Worm (Caenorhabditis elegans) whole organism, young adult: Measurements from ENCODE around the gene srh-218.

Experiments used
- B0261.1 ChIP-seq: sonication (generic microtip); optimal IDR thresholded peaks from 2 replicates; lab custom pipeline; 2016; ENCODE audit warnings: mild to moderate bottlenecking, missing genetic modification characterization, moderate library complexity, missing compliant biosample characterization
- B0336.3 ChIP-seq: fragments of 200-800 bp; sonication (Bioruptor generic); IDR thresholded peaks from 2 replicates; pipeline ENCODE4 v1.3.6; 2022; ENCODE audit warnings: missing genetic modification characterization, missing compliant biosample characterization
- C06A6.2 ChIP-seq: fragments of 200-800 bp; sonication (Bioruptor generic); conservative IDR thresholded peaks from 2 replicates; pipeline ENCODE4 v1.3.6; 2022; ENCODE audit warnings: missing genetic modification characterization, missing compliant biosample characterization
- D2030.7 ChIP-seq: fragments of 200-800 bp; sonication (Bioruptor generic); IDR thresholded peaks from 2 replicates; pipeline ENCODE4 v1.3.6; 2022; ENCODE audit warnings: missing genetic modification reagents, missing genetic modification characterization, missing compliant biosample characterization
- F10E7.11 ChIP-seq: sonication (generic microtip); optimal IDR thresholded peaks from 2 replicates; lab custom pipeline; 2017; ENCODE audit warnings: mild to moderate bottlenecking, missing genetic modification characterization, moderate library complexity, missing compliant biosample characterization
- F52B5.7 ChIP-seq: sonication (generic microtip); optimal IDR thresholded peaks from 2 replicates; lab custom pipeline; 2016; ENCODE audit warnings: mild to moderate bottlenecking, missing genetic modification characterization, missing compliant biosample characterization
- F57C9.4 ChIP-seq: sonication (generic microtip); optimal IDR thresholded peaks from 2 replicates; lab custom pipeline; 2017; ENCODE audit warnings: mild to moderate bottlenecking, missing genetic modification characterization, missing compliant biosample characterization
- K11D2.4 ChIP-seq: fragments of 200-800 bp; sonication (Bioruptor generic); IDR thresholded peaks from 2 replicates; pipeline ENCODE4 v1.3.6; 2022; ENCODE audit warnings: missing genetic modification reagents, missing genetic modification characterization, missing compliant biosample characterization
- Y67H2A.10 ChIP-seq: fragments of 200-800 bp; sonication (Bioruptor generic); conservative IDR thresholded peaks from 2 replicates; pipeline ENCODE4 v1.3.6; 2022; ENCODE audit warnings: missing genetic modification reagents, missing genetic modification characterization, missing compliant biosample characterization
- ama-1 ChIP-seq, 3 experiments: fragments of 150-350 bp in 1 of 3; sonication (generic microtip) in 2 of 3; optimal IDR thresholded peaks; 2 replicates each; lab custom pipeline; 2014 to 2018; ENCODE audit warnings: missing biosample characterization in 2 of 3, missing genetic modification characterization in 2 of 3, missing genetic modification reagents in 2 of 3
- aptf-3 ChIP-seq: fragments of 200-800 bp; sonication (Bioruptor generic); IDR thresholded peaks from 2 replicates; pipeline ENCODE4 v1.3.6; 2022; ENCODE audit warnings: missing genetic modification characterization, missing compliant biosample characterization
- atf-7 ChIP-seq: sonication (generic microtip); optimal IDR thresholded peaks from 2 replicates; lab custom pipeline; 2017; ENCODE audit warnings: mild to moderate bottlenecking, missing genetic modification characterization, missing compliant biosample characterization
- attf-5 ChIP-seq: fragments of 200-800 bp; sonication (Bioruptor generic); optimal IDR thresholded peaks from 2 replicates; lab custom pipeline; 2018; ENCODE audit warnings: mild to moderate bottlenecking, missing genetic modification characterization, missing compliant biosample characterization
- attf-6 ChIP-seq: fragments of 200-800 bp; sonication (Bioruptor generic); IDR thresholded peaks from 2 replicates; pipeline ENCODE4 v1.3.6; 2022; ENCODE audit warnings: missing genetic modification reagents, missing genetic modification characterization, missing compliant biosample characterization
- cebp-2 ChIP-seq: fragments of 200-800 bp; sonication (Bioruptor generic); IDR thresholded peaks from 2 replicates; pipeline ENCODE4 v1.3.6; 2022; ENCODE audit warnings: missing genetic modification characterization, missing compliant biosample characterization
- ceh-100 ChIP-seq: fragments of 200-800 bp; sonication (Bioruptor generic); IDR thresholded peaks from 2 replicates; pipeline ENCODE4 v1.3.6; 2022; ENCODE audit warnings: missing genetic modification reagents, missing genetic modification characterization, missing compliant biosample characterization
- ceh-58 ChIP-seq: fragments of 200-800 bp; sonication (Bioruptor generic); IDR thresholded peaks from 2 replicates; pipeline ENCODE4 v1.3.6; 2022; ENCODE audit warnings: missing genetic modification characterization, missing compliant biosample characterization
- chd-7 ChIP-seq: sonication (generic microtip); optimal IDR thresholded peaks from 2 replicates; lab custom pipeline; 2016; ENCODE audit warnings: mild to moderate bottlenecking, missing genetic modification characterization, moderate library complexity, missing compliant biosample characterization
- die-1 ChIP-seq: sonication (generic microtip); optimal IDR thresholded peaks from 2 replicates; lab custom pipeline; 2016; ENCODE audit warnings: missing genotype, mild to moderate bottlenecking, missing genetic modification characterization, missing compliant biosample characterization
- dox-1 ChIP-seq: fragments of 200-800 bp; sonication (Bioruptor generic); IDR thresholded peaks from 2 replicates; pipeline ENCODE4 v1.3.6; 2022; ENCODE audit warnings: missing genetic modification reagents, missing genetic modification characterization, missing compliant biosample characterization
- dpff-1 ChIP-seq: sonication (generic microtip); optimal IDR thresholded peaks from 2 replicates; lab custom pipeline; 2017; ENCODE audit warnings: mild to moderate bottlenecking, missing genetic modification characterization, missing compliant biosample characterization
- egl-18 ChIP-seq: fragments of 200-800 bp; sonication (Bioruptor generic); IDR thresholded peaks from 2 replicates; pipeline ENCODE4 v1.3.6; 2022; ENCODE audit warnings: missing genetic modification reagents, missing genetic modification characterization, missing compliant biosample characterization
- egl-44 ChIP-seq: fragments of 200-800 bp; sonication (Bioruptor generic); IDR thresholded peaks from 2 replicates; pipeline ENCODE4 v1.3.6; 2022; ENCODE audit warnings: missing genetic modification reagents, missing genetic modification characterization, missing compliant biosample characterization
- ekl-4 ChIP-seq: fragments of 200-800 bp; sonication (Bioruptor generic); IDR thresholded peaks from 2 replicates; pipeline ENCODE4 v1.3.6; 2022; ENCODE audit warnings: missing genetic modification reagents, missing genetic modification characterization, missing compliant biosample characterization
- ets-4 ChIP-seq: fragments of 200-800 bp; sonication (Bioruptor generic); optimal IDR thresholded peaks from 2 replicates; lab custom pipeline; 2018; ENCODE audit warnings: mild to moderate bottlenecking, missing genetic modification characterization, missing compliant biosample characterization
- hlh-26 ChIP-seq: fragments of 200-800 bp; sonication (Bioruptor generic); conservative IDR thresholded peaks from 2 replicates; pipeline ENCODE4 v1.3.6; 2022; ENCODE audit warnings: missing genetic modification reagents, missing genetic modification characterization, missing compliant biosample characterization
- hmg-1.2 ChIP-seq: fragments of 200-800 bp; sonication (Bioruptor generic); IDR thresholded peaks from 2 replicates; pipeline ENCODE4 v1.3.6; 2022; ENCODE audit warnings: missing genetic modification reagents, missing genetic modification characterization, missing compliant biosample characterization
- let-526 ChIP-seq: fragments of 200-800 bp; sonication (Bioruptor generic); IDR thresholded peaks from 2 replicates; pipeline ENCODE4 v1.3.6; 2022; ENCODE audit warnings: missing genetic modification reagents, missing genetic modification characterization, missing compliant biosample characterization
- let-607 ChIP-seq, 2 experiments: fragments of 200-800 bp in 1 of 2; sonication (Bioruptor generic) in 1 of 2; sonication (generic microtip) in 1 of 2; optimal IDR thresholded peaks; 2 replicates each; lab custom pipeline; 2016 to 2018; ENCODE audit warnings: mild to moderate bottlenecking in 2 of 2, missing compliant biosample characterization in 2 of 2, missing genetic modification characterization in 2 of 2, moderate library complexity in 2 of 2, missing genotype in 1 of 2
- lin-26 ChIP-seq: fragments of 200-800 bp; sonication (Bioruptor generic); IDR thresholded peaks from 2 replicates; pipeline ENCODE4 v1.3.6; 2022; ENCODE audit warnings: missing genetic modification reagents, missing genetic modification characterization, missing compliant biosample characterization
- lin-40 ChIP-seq: sonication (generic microtip); optimal IDR thresholded peaks from 2 replicates; lab custom pipeline; 2016; ENCODE audit warnings: missing genetic modification characterization, mild to moderate bottlenecking, missing compliant biosample characterization, missing genotype, missing genetic modification reagents
- mcd-1 ChIP-seq: fragments of 200-800 bp; sonication (Bioruptor generic); IDR thresholded peaks from 2 replicates; pipeline ENCODE4 v1.3.6; 2022; ENCODE audit warnings: missing genetic modification reagents, missing genetic modification characterization, missing compliant biosample characterization
- mxl-1 ChIP-seq: sonication (generic microtip); optimal IDR thresholded peaks from 2 replicates; lab custom pipeline; 2016; ENCODE audit warnings: missing genetic modification characterization, missing compliant biosample characterization
- nfyb-1 ChIP-seq: fragments of 200-800 bp; sonication (Bioruptor generic); IDR thresholded peaks from 2 replicates; pipeline ENCODE4 v1.3.6; 2022; ENCODE audit warnings: missing genetic modification reagents, missing genetic modification characterization, missing compliant biosample characterization
- nhr-90 ChIP-seq: sonication (generic microtip); optimal IDR thresholded peaks from 2 replicates; lab custom pipeline; 2016; ENCODE audit warnings: missing genotype, mild to moderate bottlenecking, missing genetic modification characterization, missing compliant biosample characterization
- rpc-1 ChIP-seq, 2 experiments: fragments of 150-350 bp in 1 of 2; sonication (generic microtip) in 1 of 2; optimal IDR thresholded peaks; 2 replicates each; lab custom pipeline; 2014 to 2018; ENCODE audit warnings: missing biosample characterization in 1 of 2, missing genetic modification characterization in 1 of 2, missing genetic modification reagents in 1 of 2, missing genotype in 1 of 2
- snpc-4 ChIP-seq, 5 experiments: fragments of 150-350 bp in 1 of 5; sonication (generic microtip) in 4 of 5; optimal IDR thresholded peaks; 2 replicates each; lab custom pipeline; 2014 to 2018; ENCODE audit warnings: missing genetic modification characterization in 5 of 5, missing biosample characterization in 3 of 5, antibody characterized with exemption in 2 of 5, mild to moderate bottlenecking in 2 of 5, missing compliant biosample characterization in 2 of 5, missing genotype in 2 of 5, moderate library complexity in 2 of 5, missing genetic modification reagents in 1 of 5
- tbp1 ChIP-seq: fragments of 200-800 bp; sonication (Bioruptor generic); optimal IDR thresholded peaks from 2 replicates; lab custom pipeline; 2018; ENCODE audit warnings: mild to moderate bottlenecking, missing genetic modification characterization, missing compliant biosample characterization
- zfh-2 ChIP-seq: fragments of 200-800 bp; sonication (Bioruptor generic); conservative IDR thresholded peaks from 2 replicates; pipeline ENCODE4 v1.3.6; 2022; ENCODE audit warnings: missing genetic modification reagents, missing genetic modification characterization, missing compliant biosample characterization
- zim-3 ChIP-seq: sonication (generic microtip); optimal IDR thresholded peaks from 2 replicates; lab custom pipeline; 2017; ENCODE audit warnings: mild to moderate bottlenecking, missing genetic modification characterization, moderate library complexity, missing compliant biosample characterization
- ztf-18 ChIP-seq: sonication (generic microtip); optimal IDR thresholded peaks from 2 replicates; lab custom pipeline; 2016; ENCODE audit warnings: missing genotype, mild to moderate bottlenecking, missing genetic modification characterization, missing compliant biosample characterization
- ztf-22 ChIP-seq: fragments of 200-800 bp; sonication (Bioruptor generic); optimal IDR thresholded peaks from 2 replicates; lab custom pipeline; 2018; ENCODE audit warnings: mild to moderate bottlenecking, missing genetic modification characterization, moderate library complexity, missing compliant biosample characterization
- ztf-25 ChIP-seq: fragments of 200-800 bp; sonication (Bioruptor generic); IDR thresholded peaks from 2 replicates; pipeline ENCODE4 v1.3.6; 2022; ENCODE audit warnings: missing genetic modification reagents, missing genetic modification characterization, missing compliant biosample characterization
- ztf-26 ChIP-seq: sonication (generic microtip); optimal IDR thresholded peaks from 2 replicates; lab custom pipeline; 2017; ENCODE audit warnings: missing genetic modification characterization, missing compliant biosample characterization
- ztf-6 ChIP-seq: fragments of 200-800 bp; sonication (Bioruptor generic); IDR thresholded peaks from 2 replicates; pipeline ENCODE4 v1.3.6; 2022; ENCODE audit warnings: missing genetic modification reagents, missing genetic modification characterization, missing compliant biosample characterization

Gene srh-218

DNA sequence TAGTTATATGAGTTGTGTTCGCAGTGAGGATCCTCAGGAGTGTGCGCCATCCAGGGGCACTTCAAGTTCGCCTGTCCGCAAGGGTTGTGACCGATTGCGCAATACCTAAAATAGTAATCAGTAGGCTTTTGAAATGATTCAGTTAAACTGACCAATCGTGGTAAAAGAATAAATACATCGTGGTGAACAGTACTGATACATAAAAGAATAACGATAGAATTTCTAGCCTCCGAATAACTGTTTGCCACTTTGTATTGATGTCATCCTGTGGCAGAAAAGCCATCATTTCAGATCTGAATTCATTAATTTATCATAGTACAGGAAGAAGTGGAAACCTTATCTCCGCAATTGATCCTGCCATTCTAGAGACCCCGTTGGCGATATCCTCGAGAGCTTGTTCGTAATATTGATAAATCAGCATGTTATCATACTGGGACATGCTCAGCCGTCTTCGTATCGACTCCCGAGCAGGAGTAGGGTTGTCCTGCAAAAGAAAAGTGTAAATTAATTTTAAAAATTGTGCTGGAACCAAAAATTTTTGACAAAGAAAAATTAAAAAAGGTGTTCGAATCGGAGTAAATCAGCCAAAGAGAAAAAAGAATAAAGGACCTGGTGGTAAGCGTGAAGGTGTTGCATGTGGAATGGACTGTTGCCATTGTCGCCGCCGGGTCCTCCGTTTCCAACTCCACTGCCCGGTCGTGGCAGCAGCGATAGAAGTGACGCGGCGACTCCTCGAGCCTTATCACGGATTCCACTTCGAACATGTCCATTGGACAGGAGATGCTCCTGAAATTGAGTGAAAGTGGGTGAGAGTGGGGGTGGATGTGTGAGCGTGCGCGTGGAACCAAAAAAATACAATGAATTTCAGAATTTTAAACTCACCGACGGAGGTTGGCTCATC, 19.3 kb downstream of the srh-218 start (continued):
- TF ChIP-seq ztf-26 (tag; lab: Kevin White, UChicago) (no peak), ztf-18 (tag; lab: Kevin White, UChicago) (peak; percentile 50), B0336.3 (peak; percentile 96), attf-5 (GFP tag; lab: Kevin White, UChicago) (peak; percentile 19), mcd-1 (peak; percentile 38; the same call in 1 of the 2 replicates), F57C9.4 (tag; lab: Kevin White, UChicago) (no peak), zfh-2 (peak; percentile 62), ceh-100 (peak; percentile 28; the same call in 1 of the 2 replicates), F10E7.11 (tag; lab: Kevin White, UChicago) (peak; percentile 8), ekl-4 (GFP tag; lab: Robert Waterston, UW) (peak; percentile 81)

DNA sequence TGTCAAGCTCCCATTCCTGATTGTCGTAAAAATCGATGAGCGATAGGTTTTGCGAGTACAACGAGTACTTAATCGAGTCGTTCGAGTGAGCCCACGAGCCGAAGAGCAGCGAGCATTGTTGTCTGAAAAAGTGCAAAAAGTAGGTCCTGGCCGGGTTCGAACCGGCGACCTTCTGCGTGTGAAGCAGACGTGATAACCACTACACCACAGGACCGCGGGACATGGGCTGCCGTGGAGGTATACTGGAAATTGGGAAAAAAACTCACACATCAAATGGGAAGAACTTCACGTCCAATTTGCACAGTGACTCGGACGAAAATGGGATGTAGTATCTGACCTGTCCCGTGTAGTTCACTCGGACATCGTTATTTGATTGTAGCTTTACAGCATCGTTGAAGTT, 21.6 kb downstream of the srh-218 start:
- TF ChIP-seq atf-7 (no peak), ets-4 (GFP tag; lab: Kevin White, UChicago) (no peak), dox-1 (peak; percentile 77), let-526 (GFP tag; lab: Robert Waterston, UW) (no peak), ztf-26 (tag; lab: Kevin White, UChicago) (peak; percentile 13), lin-26 (GFP tag; lab: Robert Waterston, UW) (peak; percentile 75; the same call in 1 of the 2 replicates), egl-44 (GFP tag; lab: Robert Waterston, UW) (no peak), ceh-100 (no peak), F10E7.11 (tag; lab: Kevin White, UChicago) (no peak), dpff-1 (tag; lab: Kevin White, UChicago) (no peak), ztf-6 (no peak), K11D2.4 (GFP tag; lab: Robert Waterston, UW) (no peak), let-607 (tag; optimal IDR thresholded peaks at IDR 0.05; lab: Kevin White, UChicago) (no peak), F52B5.7 (tag; lab: Kevin White, UChicago) (peak; percentile 16), aptf-3 (GFP tag; lab: Robert Waterston, UW) (no peak), D2030.7 (GFP tag; lab: Robert Waterston, UW) (peak; percentile 66), egl-18 (GFP tag; lab: Robert Waterston, UW) (no peak), die-1 (tag; lab: Kevin White, UChicago) (peak; percentile 40), rpc-1 (optimal IDR thresholded peaks at IDR 0.05; lab: Kevin White, UChicago) (peak; percentile 47), rpc-1 (tag; optimal IDR thresholded peaks at IDR 0.05; lab: Kevin White, UChicago) (peak; percentile 73), chd-7 (tag; lab: Kevin White, UChicago) (no peak), mxl-1 (tag; lab: Kevin White, UChicago) (no peak), snpc-4 (GFP tag; optimal IDR thresholded peaks at IDR 0.05; lab: Kevin White, UChicago) (no peak), snpc-4 (tag; optimal IDR thresholded peaks at IDR 0.05; lab: Kevin White, UChicago) (peak in 1 of 4 experiments; percentile 45), cebp-2 (GFP tag; lab: Robert Waterston, UW) (no peak), hmg-1.2 (GFP tag; lab: Robert Waterston, UW) (peak; percentile 41; the same call in 1 of the 2 replicates), attf-6 (GFP tag; lab: Robert Waterston, UW) (no peak), tbp1 (GFP tag; lab: Kevin White, UChicago) (peak; percentile 89), ztf-22 (no peak), ama-1 (optimal IDR thresholded peaks at IDR 0.05; lab: Kevin White, UChicago) (no peak), ama-1 (GFP tag; optimal IDR thresholded peaks at IDR 0.05; lab: Kevin White, UChicago) (no peak), ceh-58 (no peak), nhr-90 (peak; percentile 51), nfyb-1 (GFP tag; lab: Robert Waterston, UW) (no peak), B0261.1 (tag; lab: Kevin White, UChicago) (peak; percentile 77), ztf-25 (GFP tag; lab: Robert Waterston, UW) (no peak), lin-40 (tag; lab: Kevin White, UChicago) (no peak), zim-3 (tag; lab: Kevin White, UChicago) (peak; percentile 54), hlh-26 (no peak), C06A6.2 (GFP tag; lab: Robert Waterston, UW) (no peak), Y67H2A.10 (no peak)
